Fruit fly (Drosophila melanogaster): Measurements from ENCODE around the gene CG2233.

The CG2233 gene

DNA sequence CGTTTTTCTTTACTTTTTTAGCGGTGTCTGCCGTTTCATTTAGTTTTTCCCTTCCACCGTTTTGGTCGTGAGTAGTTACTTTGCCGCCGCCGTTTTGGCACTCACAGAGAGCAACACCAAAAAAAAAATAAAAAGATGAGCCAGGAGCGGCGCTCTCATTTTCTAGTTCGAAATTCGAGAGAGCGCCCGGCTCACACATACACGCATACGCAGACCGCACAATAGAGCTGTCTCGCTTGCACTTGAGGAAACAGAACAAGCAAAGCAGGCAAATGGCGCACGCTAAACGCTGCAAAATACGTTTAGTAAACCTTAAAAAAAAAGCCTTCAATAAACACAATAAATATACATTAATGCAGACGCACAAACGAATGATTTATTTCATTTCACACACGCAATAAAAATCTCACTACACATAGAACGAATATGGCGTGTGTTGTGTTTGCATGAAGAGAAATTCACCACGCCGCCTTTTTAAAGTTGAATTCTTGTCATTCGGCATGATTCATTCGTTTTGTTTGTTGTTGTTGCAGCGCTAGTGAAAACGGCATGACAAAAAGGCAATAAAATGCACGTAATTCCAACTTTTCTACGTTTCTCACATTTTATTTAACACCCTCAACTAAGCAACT, 19.4 kb upstream of the CG2233 start:
- no peak for TF ChIP-seq CG17801 (GFP tag; optimal IDR thresholded peaks at IDR 0.05; ENCODE audit: partially characterized antibody)

DNA sequence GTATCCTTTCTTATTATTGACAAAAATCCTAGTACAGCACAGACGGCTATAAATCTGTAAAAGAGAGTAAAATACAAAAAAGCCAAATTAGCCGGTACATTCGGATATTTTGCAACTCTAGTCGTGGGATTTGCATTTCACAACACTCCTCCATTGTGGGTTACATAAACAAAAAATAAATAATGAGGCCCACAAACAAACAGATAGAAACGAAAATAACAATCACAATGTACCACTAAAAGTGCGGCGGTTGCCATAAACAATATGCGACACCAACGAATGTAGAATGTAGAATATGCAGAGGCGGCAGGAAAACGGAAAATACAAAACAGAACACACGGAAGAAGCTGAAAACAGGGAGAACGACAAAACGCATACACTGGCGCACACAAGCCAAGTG, 18.8 kb upstream of the CG2233 start:
- TF ChIP-seq CG17801 (GFP tag; optimal IDR thresholded peaks at IDR 0.05; ENCODE audit: partially characterized antibody) = no peak

DNA sequence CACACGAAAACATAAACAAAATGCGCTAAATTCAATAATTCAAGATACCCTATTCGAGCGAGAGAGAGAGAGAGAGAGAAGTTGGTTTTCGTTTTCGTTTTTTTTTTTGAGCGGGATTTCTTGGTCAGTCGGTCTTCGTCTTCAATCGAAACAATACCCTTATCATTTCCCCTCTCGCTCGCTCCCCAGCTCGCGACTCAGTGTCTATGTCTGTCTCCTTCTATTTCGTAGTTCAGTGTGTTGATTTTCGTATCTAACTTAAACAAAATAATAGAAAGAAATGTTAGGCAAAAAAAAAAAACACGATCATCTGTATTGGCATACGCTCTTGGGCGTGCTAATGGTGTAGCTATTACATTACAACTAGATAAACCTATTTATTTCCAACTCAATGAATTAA, 12.0 kb upstream of the CG2233 start:
- TF ChIP-seq CG17801 (GFP tag; optimal IDR thresholded peaks at IDR 0.05; ENCODE audit: partially characterized antibody) = no peak

DNA sequence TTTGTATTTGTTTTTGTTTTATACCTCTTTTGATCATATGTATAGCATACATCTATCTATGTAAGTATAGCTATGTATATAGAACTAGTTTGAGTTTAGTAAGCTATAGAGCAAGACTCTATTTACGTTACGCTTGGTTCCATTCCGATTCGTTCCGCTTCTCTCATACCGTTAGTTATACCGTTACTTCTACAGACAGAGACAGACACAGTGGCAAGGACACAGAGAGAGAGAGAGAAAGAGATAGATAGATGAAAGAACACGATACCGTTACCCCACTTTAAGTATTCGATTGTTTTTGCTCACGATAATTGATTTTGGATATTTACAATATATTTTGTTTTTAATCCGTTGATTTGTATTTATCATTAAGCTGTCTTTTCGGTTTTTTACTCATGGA, 9.2 kb upstream of the CG2233 start:
- no peak for TF ChIP-seq CG17801 (GFP tag; optimal IDR thresholded peaks at IDR 0.05; ENCODE audit: partially characterized antibody)

DNA sequence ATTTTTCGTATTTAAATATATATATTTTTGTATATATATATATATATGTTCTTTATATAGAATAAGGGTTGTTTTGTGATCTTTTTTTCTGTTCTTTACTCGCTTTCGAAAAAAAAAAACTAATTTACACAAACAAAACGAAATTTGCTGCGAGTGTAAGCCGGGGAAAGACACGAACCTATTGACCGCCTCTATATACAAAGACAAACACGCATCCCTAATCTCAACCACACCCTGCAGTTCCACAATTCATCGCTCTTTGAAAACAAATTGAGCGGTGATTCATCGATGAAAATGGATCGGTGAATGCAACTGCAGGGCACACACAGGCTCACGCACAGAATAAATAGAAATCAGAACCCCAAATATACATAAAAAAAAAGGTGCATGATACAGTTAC, 1.6 kb upstream of the CG2233 start:
- no peak for TF ChIP-seq CG17801 (GFP tag; optimal IDR thresholded peaks at IDR 0.05; ENCODE audit: partially characterized antibody)

DNA sequence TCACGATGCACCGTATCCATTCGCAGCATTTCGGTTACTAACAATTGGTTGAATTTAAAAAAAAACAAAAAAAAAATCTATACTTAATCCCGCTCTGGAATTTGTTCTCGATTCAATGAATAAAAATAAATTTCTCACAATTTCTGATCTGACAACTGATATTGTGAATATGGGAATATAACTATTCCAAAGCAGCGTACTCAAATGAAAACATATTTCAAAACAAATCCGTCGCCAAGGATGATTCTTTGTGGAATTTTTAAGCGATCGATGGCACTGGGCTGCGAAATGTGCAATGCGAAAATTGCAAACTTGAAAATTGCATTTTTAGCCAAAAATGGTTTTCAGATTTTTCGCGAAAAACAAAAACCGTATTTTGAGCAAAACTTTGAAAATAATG, 16.1 kb downstream of the CG2233 start, which contains the start of gene CG15333:
TSS of gene CG15333 (minus strand) at position 101 of the 400 bp plus-strand sequence.
- no peak for TF ChIP-seq CG17801 (GFP tag; optimal IDR thresholded peaks at IDR 0.05; ENCODE audit: partially characterized antibody)

DNA sequence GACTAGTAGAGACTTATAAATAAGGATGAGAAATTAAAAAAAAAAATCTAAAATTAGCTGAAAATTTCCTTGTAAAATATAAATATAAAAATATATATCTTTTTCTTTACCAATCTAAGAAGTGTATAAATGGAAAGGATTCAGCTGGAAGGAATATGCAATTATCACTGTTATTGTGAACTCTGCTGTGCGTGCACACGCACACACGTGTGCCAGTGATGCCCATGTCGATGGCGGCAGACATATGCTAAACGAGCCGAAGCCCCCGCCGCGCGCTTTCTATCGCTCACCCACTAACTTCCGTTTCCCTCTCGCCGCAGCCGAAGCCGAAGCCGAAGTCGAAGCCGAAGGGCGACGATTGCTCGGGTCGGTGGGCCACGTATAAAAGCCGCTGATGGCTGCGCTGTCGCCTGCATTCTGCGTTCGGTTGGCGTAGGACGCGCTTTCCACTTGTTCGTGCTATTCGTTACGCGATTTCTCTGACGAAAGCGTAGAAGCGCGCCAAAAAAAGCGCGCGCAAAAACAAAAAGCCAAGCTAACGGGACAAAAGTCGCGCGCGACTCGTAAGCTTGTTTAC, 42.1 kb downstream of the CG2233 start, which contains the start of gene Tbh:
TSS of gene Tbh (plus strand) at position 527 of the 577 bp plus-strand sequence.
- no peak for TF ChIP-seq CG17801 (GFP tag; optimal IDR thresholded peaks at IDR 0.05; ENCODE audit: partially characterized antibody)

DNA sequence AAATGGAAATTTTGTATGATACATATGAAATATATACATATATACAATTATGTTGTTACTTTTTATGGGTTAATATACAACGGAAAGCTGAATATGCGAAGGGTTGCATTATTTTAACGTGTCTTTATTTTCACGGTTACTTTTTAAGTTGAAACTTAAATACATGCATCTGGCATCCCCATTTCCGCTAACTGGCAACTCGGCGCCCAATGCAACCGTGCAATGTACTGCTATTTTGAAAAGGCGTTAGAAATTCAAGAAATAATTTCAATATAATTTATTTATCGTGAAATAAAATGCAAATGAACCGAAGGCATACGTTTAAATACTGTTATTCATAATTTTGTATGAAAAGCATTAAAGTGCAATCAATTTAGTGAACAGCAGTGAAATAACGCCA, 50.8 kb downstream of the CG2233 start:
- peak; percentile 0 for TF ChIP-seq CG17801 (GFP tag; optimal IDR thresholded peaks at IDR 0.05; ENCODE audit: partially characterized antibody)
